Fruit fly (Drosophila melanogaster): ENCODE results near the gene Uch.

Uch gene

DNA sequence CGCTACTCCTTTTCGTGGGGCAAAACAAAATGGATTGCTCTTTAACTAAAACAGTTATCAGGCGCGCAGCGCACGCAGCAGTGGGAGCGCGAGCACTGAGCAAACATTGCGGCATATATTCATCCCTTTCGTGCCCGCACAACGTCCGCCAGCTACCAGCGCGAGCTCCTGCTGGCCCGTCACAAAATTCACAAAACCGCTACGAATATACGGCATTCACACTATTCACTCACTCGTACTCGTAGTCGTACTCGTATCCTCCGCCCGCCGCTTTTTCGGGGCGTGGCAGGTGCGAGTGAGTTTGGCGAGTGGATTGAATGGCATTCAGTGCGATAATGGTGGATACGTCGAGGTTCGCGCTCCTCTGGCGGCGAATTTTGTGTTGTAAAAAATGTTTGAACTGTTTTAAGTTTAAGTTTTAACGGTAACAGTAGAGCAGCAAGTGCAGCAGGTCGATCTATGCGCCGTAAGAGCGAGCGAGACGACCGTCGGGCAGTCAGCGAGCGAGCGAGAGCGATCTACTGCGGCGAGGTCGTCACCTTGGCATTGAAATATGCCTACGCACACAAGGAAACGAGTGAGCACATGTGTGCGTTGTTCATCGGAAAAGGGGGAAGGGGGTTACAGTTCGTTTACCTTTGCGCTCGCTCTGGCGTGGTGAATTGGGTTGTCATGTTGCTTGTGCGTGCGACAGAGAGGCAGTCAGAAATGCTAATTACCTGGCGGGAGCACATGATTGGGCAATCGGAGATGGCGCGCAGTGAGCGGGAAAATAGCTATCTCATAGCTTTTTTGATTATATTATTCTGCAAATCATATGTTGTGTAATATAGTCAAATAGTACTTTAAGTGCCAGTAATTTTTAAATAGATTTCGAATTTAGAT lies 17.2 kb downstream of the Uch start (continued):
- TF ChIP-seq her (GFP tag; optimal IDR thresholded peaks at IDR 0.05) = peak; percentile 75
- TF ChIP-seq CG15011 (GFP tag; optimal IDR thresholded peaks at IDR 0.05) = peak; percentile 53
- no peak for TF ChIP-seq chm (GFP tag; IDR thresholded peaks at IDR 0.05)
- TF ChIP-seq eve (GFP tag; optimal IDR thresholded peaks at IDR 0.05) = no peak
- TF ChIP-seq CG14050 (GFP tag; IDR thresholded peaks at IDR 0.05) = no peak
- TF ChIP-seq p53 (GFP tag; optimal IDR thresholded peaks at IDR 0.05) = peak; percentile 32
- peak; percentile 70 for TF ChIP-seq CG4282 (GFP tag; optimal IDR thresholded peaks at IDR 0.05)
- TF ChIP-seq ac (GFP tag; optimal IDR thresholded peaks at IDR 0.05) = peak; percentile 39
- TF ChIP-seq ap (GFP tag; IDR thresholded peaks at IDR 0.05) = no peak
- no peak for TF ChIP-seq prd (optimal IDR thresholded peaks at IDR 0.05)
- no peak for TF ChIP-seq prd (GFP tag; IDR thresholded peaks at IDR 0.05)
- peak; percentile 61 for TF ChIP-seq ab (GFP tag; optimal IDR thresholded peaks at IDR 0.05)
- TF ChIP-seq CG34422 (GFP tag; IDR thresholded peaks at IDR 0.05) = no peak
- peak; percentile 94 for TF ChIP-seq zen (tag; optimal IDR thresholded peaks at IDR 0.05)
- peak; percentile 55 for TF ChIP-seq Jarid2 (GFP tag; optimal IDR thresholded peaks at IDR 0.05)
- TF ChIP-seq CG6791 (GFP tag; IDR thresholded peaks at IDR 0.05; ENCODE audit: partially characterized antibody) = no peak
- peak; percentile 34 for TF ChIP-seq unpg (GFP tag; optimal IDR thresholded peaks at IDR 0.05)
- TF ChIP-seq CG10431 (GFP tag; optimal IDR thresholded peaks at IDR 0.05) = peak; percentile 57
- TF ChIP-seq lab (GFP tag; optimal IDR thresholded peaks at IDR 0.05) = peak; percentile 74
- peak; percentile 40 for TF ChIP-seq Sox102F (GFP tag; optimal IDR thresholded peaks at IDR 0.05)
- TF ChIP-seq CG5180 (GFP tag; optimal IDR thresholded peaks at IDR 0.05) = peak; percentile 96
- TF ChIP-seq PHDP (tag; optimal IDR thresholded peaks at IDR 0.05) = peak; percentile 51
- no peak for TF ChIP-seq Bteb2 (GFP tag; optimal IDR thresholded peaks at IDR 0.05)
- no peak for TF ChIP-seq CG32532 (GFP tag; IDR thresholded peaks at IDR 0.05)
- TF ChIP-seq CG17829 (tag; optimal IDR thresholded peaks at IDR 0.05) = peak; percentile 41
- peak in 1 of 2 experiments; percentile 61 for TF ChIP-seq tll (GFP tag; optimal IDR thresholded peaks at IDR 0.05)
- peak; percentile 95 for TF ChIP-seq cwo (GFP tag; optimal IDR thresholded peaks at IDR 0.05)
- TF ChIP-seq CG7963 (GFP tag; IDR thresholded peaks at IDR 0.05; ENCODE audit: partially characterized antibody) = no peak
- no peak for TF ChIP-seq CG4404 (GFP tag; IDR thresholded peaks at IDR 0.05)
- no peak for TF ChIP-seq CG10321 (GFP tag; IDR thresholded peaks at IDR 0.05)
- TF ChIP-seq Doc3 (GFP tag; IDR thresholded peaks at IDR 0.05; ENCODE audit: partially characterized antibody) = no peak
- no peak for TF ChIP-seq CG14965 (GFP tag; optimal IDR thresholded peaks at IDR 0.05; ENCODE audit: borderline replicate concordance)
- peak; percentile 98 for TF ChIP-seq Vsx1 (GFP tag; optimal IDR thresholded peaks at IDR 0.05)
- TF ChIP-seq CG12104 (GFP tag; optimal IDR thresholded peaks at IDR 0.05) = no peak
- TF ChIP-seq Six4 (GFP tag; optimal IDR thresholded peaks at IDR 0.05) = peak; percentile 2
- peak; percentile 48 for TF ChIP-seq CG12071 (GFP tag; optimal IDR thresholded peaks at IDR 0.05)
- TF ChIP-seq Deaf1 (tag; optimal IDR thresholded peaks at IDR 0.05) = peak; percentile 92
- TF ChIP-seq CG15696 (tag; optimal IDR thresholded peaks at IDR 0.05) = peak; percentile 24
- TF ChIP-seq nom (GFP tag; optimal IDR thresholded peaks at IDR 0.05) = peak; percentile 41
- TF ChIP-seq corto (GFP tag; optimal IDR thresholded peaks at IDR 0.05) = peak; percentile 2
- TF ChIP-seq Ravus (GFP tag; IDR thresholded peaks at IDR 0.05) = no peak
- TF ChIP-seq yki (optimal IDR thresholded peaks at IDR 0.05) = no peak
- TF ChIP-seq CG1792 (GFP tag; optimal IDR thresholded peaks at IDR 0.05) = peak; percentile 20
- no peak for TF ChIP-seq Hr39 (optimal IDR thresholded peaks at IDR 0.05)
- no peak for TF ChIP-seq CG13624 (GFP tag; optimal IDR thresholded peaks at IDR 0.05)
- TF ChIP-seq Taf1 (GFP tag; IDR thresholded peaks at IDR 0.05) = no peak
- no peak for TF ChIP-seq CG11085 (GFP tag; IDR thresholded peaks at IDR 0.05)
- peak; percentile 16 for TF ChIP-seq CG8089 (GFP tag; optimal IDR thresholded peaks at IDR 0.05)
- peak; percentile 78 for TF ChIP-seq BtbVII (GFP tag; optimal IDR thresholded peaks at IDR 0.05)
